Worm (Caenorhabditis elegans) whole organism, L4 larva: ENCODE measurements around the gene Y113G7B.11.

Experiments used
- mdt-29 ChIP-seq: fragments of 200-800 bp; sonication (Bioruptor generic); IDR thresholded peaks from 2 replicates; pipeline ENCODE4 v1.3.6; 2022; ENCODE audit warnings: missing genetic modification reagents, missing genetic modification characterization, missing compliant biosample characterization

Gene Y113G7B.11

DNA sequence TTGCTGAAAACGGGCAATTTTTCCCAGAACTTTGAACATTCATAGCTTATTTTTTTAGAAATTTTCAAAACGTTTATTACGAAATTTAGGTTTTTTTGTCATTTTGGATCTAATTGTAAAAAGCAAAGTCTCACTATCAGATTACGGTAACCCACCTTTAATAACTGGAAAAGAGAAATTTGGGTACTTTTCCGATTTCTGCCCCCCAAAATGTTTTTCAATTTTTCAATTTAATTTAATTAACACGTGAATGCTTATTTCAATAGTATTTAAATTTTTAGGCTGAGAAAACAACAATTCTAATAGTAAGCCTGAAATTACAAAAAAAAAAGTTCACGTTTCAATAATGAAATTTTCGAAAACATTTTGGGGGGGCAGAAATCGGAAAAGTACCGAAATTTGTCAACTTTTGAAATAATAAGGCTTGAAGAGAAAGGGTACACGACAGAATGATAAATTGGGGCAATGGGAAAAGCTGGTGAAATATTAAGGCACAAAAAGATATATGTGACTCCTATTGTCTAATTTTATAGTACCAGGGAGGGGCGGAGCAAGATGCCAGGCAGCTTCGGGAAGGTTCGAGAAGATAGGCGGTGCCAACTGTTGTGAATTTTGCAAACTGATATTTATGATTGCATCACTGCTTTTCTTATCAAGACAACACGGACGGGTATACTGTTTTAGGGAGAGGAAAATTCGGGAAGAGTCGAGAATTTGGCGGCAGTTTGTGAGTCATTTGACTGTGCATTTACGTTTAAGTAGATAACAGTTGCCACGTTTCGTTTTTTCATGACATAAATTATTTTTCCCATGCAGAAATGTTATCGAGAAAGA lies 50.8 kb downstream of the Y113G7B.11 start, which contains the start of gene F19B2.5 (continued):
- peak; percentile 100 for TF ChIP-seq mdt-29 (GFP tag; lab: Robert Waterston, UW)
